Worm (Caenorhabditis elegans): ENCODE results near the gene W05B2.2.
A peak's percentile ranks its signal among the peaks of the same experiment; 100 is the strongest.

The W05B2.2 gene

ce11 chrIII:10976580-10976979, 9.7 kb upstream of the W05B2.2 start:
- peak; percentile 60 for TF ChIP-seq nhr-85 (tag)
- TF ChIP-seq snpc-4 (tag; optimal IDR thresholded peaks at IDR 0.05): peak; percentile 41
- no peak for TF ChIP-seq pqm-1 (tag; optimal IDR thresholded peaks at IDR 0.05)

ce11 chrIII:10969644-10970043, 2.7 kb upstream of the W05B2.2 start, which contains the start of gene dhc-4:
Gene dhc-4 (plus strand): TSS chrIII:10969944.
- TF ChIP-seq tlp-1 (tag; optimal IDR thresholded peaks at IDR 0.05) (no peak), irx-1 (tag; optimal IDR thresholded peaks at IDR 0.05) (no peak), ztf-4 (tag; optimal IDR thresholded peaks at IDR 0.05) (no peak), unc-30 (tag; optimal IDR thresholded peaks at IDR 0.05) (no peak), lin-14 (GFP tag; optimal IDR thresholded peaks at IDR 0.05) (no peak), hlh-4 (tag; optimal IDR thresholded peaks at IDR 0.05) (no peak), ets-5 (GFP tag; IDR thresholded peaks at IDR 0.05) (no peak), lir-3 (tag; optimal IDR thresholded peaks at IDR 0.05; ENCODE audit: poor library complexity) (no peak), dsc-1 (tag; optimal IDR thresholded peaks at IDR 0.05) (no peak), elt-3 (tag; optimal IDR thresholded peaks at IDR 0.05) (no peak), ceh-82 (tag; optimal IDR thresholded peaks at IDR 0.05) (no peak), unc-62 (GFP tag; optimal IDR thresholded peaks at IDR 0.05) (no peak), ceh-8 (GFP tag; optimal IDR thresholded peaks at IDR 0.05) (no peak), jun-1 (tag; optimal IDR thresholded peaks at IDR 0.05) (no peak), hpl-2 (GFP tag; optimal IDR thresholded peaks at IDR 0.05) (no peak), grh-1 (GFP tag; IDR thresholded peaks at IDR 0.05) (no peak), nhr-71 (tag; optimal IDR thresholded peaks at IDR 0.05) (no peak), blmp-1 (tag; optimal IDR thresholded peaks at IDR 0.05) (no peak), xbp-1 (tag; optimal IDR thresholded peaks at IDR 0.05) (no peak), nhr-84 (tag; optimal IDR thresholded peaks at IDR 0.05) (no peak)

ce11 chrIII:10962910-10963309, 4.0 kb downstream of the W05B2.2 start:
- TF ChIP-seq ceh-90 (tag; optimal IDR thresholded peaks at IDR 0.05) (no peak), aha-1 (tag; optimal IDR thresholded peaks at IDR 0.05) (no peak), unc-86 (tag; optimal IDR thresholded peaks at IDR 0.05) (no peak), elt-3 (tag; optimal IDR thresholded peaks at IDR 0.05) (no peak), vab-15 (tag; optimal IDR thresholded peaks at IDR 0.05) (no peak), hlh-17 (GFP tag; optimal IDR thresholded peaks at IDR 0.05; ENCODE audit: borderline replicate concordance) (no peak), nhr-20 (tag; optimal IDR thresholded peaks at IDR 0.05) (no peak), nhr-71 (tag; optimal IDR thresholded peaks at IDR 0.05) (no peak), fkh-10 (GFP tag; optimal IDR thresholded peaks at IDR 0.05) (no peak), mab-9 (GFP tag; IDR thresholded peaks at IDR 0.05) (no peak), nhr-19 (GFP tag; conservative IDR thresholded peaks at IDR 0.05) (no peak), efl-1 (optimal IDR thresholded peaks at IDR 0.05) (no peak), efl-1 (GFP tag; optimal IDR thresholded peaks at IDR 0.05 in 1 of 2) (no peak), egl-13 (tag; optimal IDR thresholded peaks at IDR 0.05) (no peak), nhr-28 (tag; optimal IDR thresholded peaks at IDR 0.05) (no peak), unc-130 (tag; optimal IDR thresholded peaks at IDR 0.05) (no peak), ama-1 (optimal IDR thresholded peaks at IDR 0.05) (no peak), mdl-1 (tag; optimal IDR thresholded peaks at IDR 0.05) (no peak), lsy-2 (tag; optimal IDR thresholded peaks at IDR 0.05) (no peak), dpl-1 (GFP tag; optimal IDR thresholded peaks at IDR 0.05) (no peak), xbp-1 (tag; optimal IDR thresholded peaks at IDR 0.05) (no peak)
